Worm (Caenorhabditis elegans) whole organism, L2 larva: ENCODE measurements around the gene mtss-1.

Experiments used
- C34F6.9 ChIP-seq: fragments of 150-350 bp; optimal IDR thresholded peaks from 2 replicates; lab custom pipeline; 2014; ENCODE audit warnings: missing biosample characterization, missing genetic modification characterization
- F13H6.1 ChIP-seq: sonication (generic microtip); optimal IDR thresholded peaks from 2 replicates; lab custom pipeline; 2016; ENCODE audit warnings: missing genetic modification characterization, missing compliant biosample characterization
- R02D3.7 ChIP-seq: fragments of 150-350 bp; optimal IDR thresholded peaks from 2 replicates; lab custom pipeline; 2014; ENCODE audit warnings: missing biosample characterization, missing genetic modification characterization
- Y55F3AM.14 ChIP-seq: fragments of 200-800 bp; sonication (Bioruptor generic); optimal IDR thresholded peaks from 2 replicates; lab custom pipeline; 2018; ENCODE audit warnings: mild to moderate bottlenecking, missing genetic modification characterization, missing compliant biosample characterization
- ZK546.5 ChIP-seq: sonication (generic microtip); optimal IDR thresholded peaks from 2 replicates; lab custom pipeline; 2017; ENCODE audit warnings: missing biosample characterization, missing genetic modification characterization
- alr-1 ChIP-seq: fragments of 150-350 bp; optimal IDR thresholded peaks from 2 replicates; lab custom pipeline; 2014; ENCODE audit warnings: missing biosample characterization, missing genetic modification characterization
- ama-1 ChIP-seq: fragments of 150-350 bp; optimal IDR thresholded peaks from 2 replicates; lab custom pipeline; 2018; ENCODE audit warnings: inconsistent platforms
- blmp-1 ChIP-seq: sonication (generic microtip); optimal IDR thresholded peaks from 2 replicates; lab custom pipeline; 2017; ENCODE audit warnings: missing genetic modification characterization, mild to moderate bottlenecking, missing compliant biosample characterization, antibody characterized with exemption, moderate library complexity; ENCODE audit not compliant: insufficient read depth
- dmd-4 ChIP-seq: sonication (generic microtip); optimal IDR thresholded peaks from 2 replicates; lab custom pipeline; 2017; ENCODE audit warnings: missing biosample characterization, missing genetic modification characterization
- elt-1 ChIP-seq: fragments of 150-350 bp; optimal IDR thresholded peaks from 2 replicates; lab custom pipeline; 2014; ENCODE audit warnings: missing biosample characterization, missing genetic modification characterization
- elt-3 ChIP-seq: sonication (generic microtip); optimal IDR thresholded peaks from 2 replicates; lab custom pipeline; 2017; ENCODE audit warnings: missing biosample characterization, missing genetic modification characterization
- fos-1 ChIP-seq: fragments of 150-350 bp; optimal IDR thresholded peaks from 2 replicates; lab custom pipeline; 2014; ENCODE audit warnings: missing biosample characterization, missing genetic modification characterization
- lin-39 ChIP-seq: fragments of 150-350 bp; optimal IDR thresholded peaks from 2 replicates; lab custom pipeline; 2014; ENCODE audit warnings: missing biosample characterization, missing genetic modification reagents, missing genetic modification characterization
- lsy-2 ChIP-seq, 2 experiments: fragments of 150-350 bp in 1 of 2; sonication (generic microtip) in 1 of 2; optimal IDR thresholded peaks; 2 replicates each; lab custom pipeline; 2014 to 2017; ENCODE audit warnings: missing biosample characterization in 2 of 2, missing genetic modification characterization in 2 of 2
- mab-5 ChIP-seq: fragments of 150-350 bp; optimal IDR thresholded peaks from 2 replicates; lab custom pipeline; 2014; ENCODE audit warnings: missing biosample characterization, missing genetic modification characterization
- mdl-1 ChIP-seq, 2 experiments: fragments of 150-350 bp in 1 of 2; sonication (generic microtip) in 1 of 2; optimal IDR thresholded peaks; 2 replicates each; lab custom pipeline; 2017; ENCODE audit warnings: missing biosample characterization in 2 of 2, missing genetic modification characterization in 2 of 2
- nhr-11 ChIP-seq: fragments of 150-350 bp; optimal IDR thresholded peaks from 2 replicates; lab custom pipeline; 2014; ENCODE audit warnings: missing biosample characterization, missing genetic modification characterization
- nhr-12 ChIP-seq: fragments of 150-350 bp; optimal IDR thresholded peaks from 2 replicates; lab custom pipeline; 2014; ENCODE audit warnings: missing biosample characterization, missing genetic modification characterization
- nhr-129 ChIP-seq: fragments of 150-350 bp; optimal IDR thresholded peaks from 2 replicates; lab custom pipeline; 2014; ENCODE audit warnings: missing biosample characterization, missing genetic modification characterization
- nhr-21 ChIP-seq: fragments of 150-350 bp; optimal IDR thresholded peaks from 2 replicates; lab custom pipeline; 2014; ENCODE audit warnings: missing biosample characterization, missing genetic modification characterization
- nhr-25 ChIP-seq: fragments of 150-350 bp; sonication (generic microtip); optimal IDR thresholded peaks from 3 replicates; lab custom pipeline; 2014; ENCODE audit warnings: missing biosample characterization, missing genetic modification characterization
- nhr-6 ChIP-seq: fragments of 150-350 bp; optimal IDR thresholded peaks from 2 replicates; lab custom pipeline; 2014; ENCODE audit warnings: missing biosample characterization, missing genetic modification characterization
- peb-1 ChIP-seq: fragments of 150-350 bp; optimal IDR thresholded peaks from 2 replicates; lab custom pipeline; 2014; ENCODE audit warnings: missing biosample characterization, missing genetic modification characterization
- sma-3 ChIP-seq: sonication (generic microtip); optimal IDR thresholded peaks from 2 replicates; lab custom pipeline; 2016; ENCODE audit warnings: missing genetic modification reagents, missing genetic modification characterization, missing compliant biosample characterization
- sma-9 ChIP-seq, 2 experiments: fragments of 150-350 bp in 1 of 2; sonication (generic microtip) in 1 of 2; optimal IDR thresholded peaks; 2 replicates each; lab custom pipeline; 2014 to 2016; ENCODE audit warnings: missing genetic modification characterization in 2 of 2, mild to moderate bottlenecking in 1 of 2, missing biosample characterization in 1 of 2, missing compliant biosample characterization in 1 of 2, missing genetic modification reagents in 1 of 2, moderate library complexity in 1 of 2
- snpc-4 ChIP-seq: fragments of 150-350 bp; optimal IDR thresholded peaks from 2 replicates; lab custom pipeline; 2014; ENCODE audit warnings: missing biosample characterization, missing genetic modification characterization
- unc-55 ChIP-seq: fragments of 150-350 bp; sonication (generic microtip); optimal IDR thresholded peaks from 3 replicates; lab custom pipeline; 2014; ENCODE audit warnings: missing biosample characterization, missing genetic modification reagents, missing genetic modification characterization
- unc-62 ChIP-seq: fragments of 150-350 bp; optimal IDR thresholded peaks from 2 replicates; lab custom pipeline; 2014; ENCODE audit warnings: missing biosample characterization, missing genetic modification reagents, missing genetic modification characterization
- zag-1 ChIP-seq: fragments of 150-350 bp; optimal IDR thresholded peaks from 2 replicates; lab custom pipeline; 2014; ENCODE audit warnings: missing biosample characterization, missing genetic modification characterization
- ztf-11 ChIP-seq: sonication (generic microtip); optimal IDR thresholded peaks from 2 replicates; lab custom pipeline; 2017; ENCODE audit warnings: missing biosample characterization, missing genetic modification characterization

Gene mtss-1

DNA sequence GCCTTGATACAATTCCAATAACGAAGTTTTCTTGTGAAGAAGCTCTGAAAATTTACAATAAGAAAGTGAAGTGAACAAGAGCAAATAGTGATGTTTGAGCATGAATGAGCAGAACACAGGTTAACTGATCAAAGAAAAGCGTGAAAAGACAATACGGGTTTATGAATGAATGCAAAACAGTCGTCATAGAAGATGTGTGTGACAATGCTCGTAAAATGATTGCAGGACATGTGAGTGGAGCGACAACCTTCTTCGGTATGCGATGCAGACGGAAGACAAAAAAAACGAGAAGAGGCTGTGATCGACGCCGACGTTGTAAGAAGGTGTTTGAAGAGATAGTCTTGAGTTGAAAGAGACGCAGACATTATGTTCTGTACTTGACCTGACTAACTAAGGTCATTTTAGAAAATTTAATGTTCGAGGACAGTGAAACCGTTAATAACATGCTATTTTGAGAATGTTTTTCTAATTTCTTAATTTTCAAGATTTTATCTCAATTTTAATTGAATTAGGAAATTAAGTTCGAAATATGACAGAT, 750 bp upstream of the mtss-1 start, which contains the start of gene mig-22:
mig-22 (minus strand) TSS at position 51 of the 538 bp plus-strand sequence.
- TF ChIP-seq unc-62, result no peak
- no peak for TF ChIP-seq alr-1 (tag; lab: Kevin White, UChicago)
- TF ChIP-seq blmp-1 (tag; lab: Kevin White, UChicago), result peak; percentile 33
- no peak for TF ChIP-seq ZK546.5 (tag; lab: Kevin White, UChicago)
- TF ChIP-seq nhr-25 (tag; lab: Kevin White, UChicago), result peak; percentile 17
- no peak for TF ChIP-seq elt-3
- no peak for TF ChIP-seq ztf-11 (tag; lab: Kevin White, UChicago)
- no peak for TF ChIP-seq lin-39 (tag; lab: Kevin White, UChicago)
- TF ChIP-seq lsy-2 (tag; optimal IDR thresholded peaks at IDR 0.05; lab: Kevin White, UChicago), result no peak
- peak; percentile 7 for TF ChIP-seq nhr-129 (tag; lab: Kevin White, UChicago)
- TF ChIP-seq nhr-12, result no peak
- no peak for TF ChIP-seq elt-1 (tag; lab: Kevin White, UChicago)
- TF ChIP-seq Y55F3AM.14 (GFP tag; lab: Kevin White, UChicago), result no peak

DNA sequence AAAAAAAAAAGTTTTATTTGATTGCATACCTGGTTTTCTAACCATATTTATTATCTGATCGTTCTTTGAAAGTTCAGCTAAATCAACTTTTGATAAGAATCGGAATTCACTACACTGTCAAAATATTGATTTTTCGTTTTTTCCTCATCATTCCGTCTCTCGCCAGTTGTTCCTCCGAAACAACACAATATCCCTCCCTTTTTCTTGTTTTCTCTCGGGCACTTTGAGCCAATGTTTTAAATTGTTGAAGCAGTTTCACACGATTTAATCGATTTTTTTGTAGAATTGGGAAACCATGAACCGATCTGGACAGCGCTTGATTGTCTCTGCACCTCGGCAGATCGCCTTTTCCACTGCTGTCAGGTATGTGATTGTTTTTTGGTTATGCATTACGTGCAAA, 1.1 kb downstream of the mtss-1 start, which contains the start of gene K02D10.1:
K02D10.1 (plus strand) TSS at position 284 of the 400 bp plus-strand sequence.
- TF ChIP-seq ztf-11 (tag; lab: Kevin White, UChicago), result no peak
- TF ChIP-seq ama-1 (lab: Kevin White, UChicago), result peak; percentile 2
- TF ChIP-seq lin-39 (tag; lab: Kevin White, UChicago), result no peak
- peak; percentile 12 for TF ChIP-seq C34F6.9

DNA sequence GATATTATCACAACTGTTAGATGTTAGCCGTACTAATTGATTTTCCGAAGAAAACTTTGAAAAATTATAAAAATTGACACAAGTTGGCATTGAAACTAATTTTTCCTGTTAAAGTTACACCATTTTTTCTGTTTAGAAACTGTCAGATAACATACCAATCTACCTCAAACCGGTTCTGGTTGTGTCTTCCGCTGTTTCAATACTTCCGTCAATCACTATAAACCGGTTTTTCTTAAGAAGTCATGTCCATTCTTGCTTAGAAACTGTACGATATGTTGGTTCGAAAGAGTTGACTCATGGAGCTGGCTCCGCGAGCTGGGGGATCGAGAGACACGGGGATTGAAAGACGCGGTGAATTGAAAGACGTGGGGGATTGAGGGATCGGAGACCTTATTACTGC, 2.1 kb downstream of the mtss-1 start:
- TF ChIP-seq mab-5 (tag; lab: Kevin White, UChicago) (no peak), unc-55 (GFP tag; lab: Kevin White, UChicago) (no peak), R02D3.7 (tag; lab: Kevin White, UChicago) (no peak), nhr-25 (tag; lab: Kevin White, UChicago) (peak; percentile 48), C34F6.9 (no peak), ama-1 (lab: Kevin White, UChicago) (no peak)

DNA sequence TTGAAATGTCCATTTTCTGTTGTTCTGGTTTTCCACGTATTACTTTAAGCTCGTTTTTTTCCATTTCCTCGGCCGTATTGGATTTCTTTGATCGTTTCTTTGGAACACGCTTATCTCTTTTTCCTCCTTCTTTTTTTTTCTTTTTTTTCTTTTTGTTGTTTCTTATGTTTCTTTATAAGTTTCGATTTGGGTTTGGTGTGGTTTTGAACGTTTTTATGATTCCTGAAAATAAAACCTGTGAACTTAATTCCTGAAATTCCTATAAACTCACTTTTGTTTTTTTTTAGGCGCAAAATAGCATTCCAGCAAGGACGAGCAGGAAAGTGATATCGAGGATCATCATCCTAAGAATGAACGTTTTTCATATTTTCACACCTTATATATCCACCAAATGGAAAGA, 3.1 kb downstream of the mtss-1 start, which contains the start of gene K02D10.2:
K02D10.2 (minus strand) TSS at position 101 of the 400 bp plus-strand sequence.
- TF ChIP-seq nhr-11 (tag; lab: Kevin White, UChicago) (no peak), mdl-1 (tag; optimal IDR thresholded peaks at IDR 0.05; lab: Kevin White, UChicago) (no peak), nhr-21 (tag; lab: Kevin White, UChicago) (no peak), lin-39 (tag; lab: Kevin White, UChicago) (no peak), zag-1 (tag; lab: Kevin White, UChicago) (no peak), peb-1 (no peak), sma-3 (GFP tag; lab: Kevin White, UChicago) (no peak), sma-9 (GFP tag; optimal IDR thresholded peaks at IDR 0.05; lab: Kevin White, UChicago) (no peak), sma-9 (tag; optimal IDR thresholded peaks at IDR 0.05; lab: Kevin White, UChicago) (no peak), fos-1 (no peak), nhr-129 (tag; lab: Kevin White, UChicago) (no peak), elt-3 (no peak), F13H6.1 (tag; lab: Kevin White, UChicago) (no peak), ztf-11 (tag; lab: Kevin White, UChicago) (no peak)
- TF ChIP-seq, all 48 proteins: peak for 0

DNA sequence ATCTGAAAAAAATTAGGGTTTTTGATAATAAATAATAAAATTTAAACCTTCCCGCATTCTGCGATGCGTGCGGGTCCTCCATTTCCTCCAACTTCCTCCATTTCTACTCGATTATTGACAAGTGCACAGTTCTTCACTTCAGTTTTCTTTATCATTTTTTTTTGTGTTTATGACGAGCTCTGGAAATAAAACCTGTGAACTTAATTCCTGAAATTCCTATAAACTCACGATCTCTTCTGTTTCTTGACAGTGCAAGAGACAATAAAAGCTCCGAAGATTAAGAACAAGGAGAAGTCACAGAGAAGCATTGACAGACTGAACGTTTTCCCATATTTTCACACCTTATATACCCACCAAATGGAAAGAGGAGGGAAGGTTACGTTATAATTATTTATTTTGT, 3.7 kb downstream of the mtss-1 start, which contains the start of gene K02D10.3:
K02D10.3 (minus strand) TSS at position 101 of the 400 bp plus-strand sequence.
- TF ChIP-seq nhr-21 (tag; lab: Kevin White, UChicago) (no peak), snpc-4 (tag; lab: Kevin White, UChicago) (no peak), nhr-6 (tag; lab: Kevin White, UChicago) (no peak), sma-3 (GFP tag; lab: Kevin White, UChicago) (no peak), zag-1 (tag; lab: Kevin White, UChicago) (no peak), dmd-4 (no peak), fos-1 (no peak)
